Fruit fly (Drosophila melanogaster) whole organism, embryonic: Measurements from ENCODE around the gene Ubc7.

Experiments
- Abd-B ChIP-seq: fragments of 200-800 bp; sonication (Bioruptor generic); optimal IDR thresholded peaks from 2 replicates; lab custom pipeline; 2018; ENCODE audit warnings: missing biosample characterization, mild to moderate bottlenecking, missing genetic modification characterization, moderate library complexity
- Adf1 ChIP-seq: fragments of 200-800 bp; sonication (Bioruptor generic); IDR thresholded peaks from 2 replicates; pipeline ENCODE4 v1.3.6; 2022; ENCODE audit warnings: missing biosample characterization, missing genetic modification characterization
- Atf3 ChIP-seq: fragments of 200-800 bp; sonication (Bioruptor generic); optimal IDR thresholded peaks from 3 replicates; lab custom pipeline; 2016; ENCODE audit warnings: missing biosample characterization, missing genetic modification characterization
- B-H2 ChIP-seq: fragments of 200-800 bp; sonication (Bioruptor generic); optimal IDR thresholded peaks from 2 replicates; lab custom pipeline; 2018; ENCODE audit warnings: missing biosample characterization, mild to moderate bottlenecking, missing genetic modification characterization
- Blimp-1 ChIP-seq: fragments of 200-800 bp; sonication (Bioruptor generic); optimal IDR thresholded peaks from 3 replicates; lab custom pipeline; 2018; ENCODE audit warnings: missing biosample characterization, missing genetic modification characterization, mild to moderate bottlenecking, moderate library complexity, missing genetic modification reagents
- CG11085 ChIP-seq: fragments of 200-800 bp; sonication (Bioruptor generic); IDR thresholded peaks from 2 replicates; pipeline ENCODE4 v1.3.6; 2022; ENCODE audit warnings: missing biosample characterization, missing genetic modification characterization
- CG12391 ChIP-seq: fragments of 200-800 bp; sonication (Bioruptor generic); optimal IDR thresholded peaks from 3 replicates; lab custom pipeline; 2018; ENCODE audit warnings: missing biosample characterization, mild to moderate bottlenecking, missing genetic modification characterization, moderate library complexity
- CG15479 ChIP-seq: fragments of 200-800 bp; sonication (Bioruptor generic); optimal IDR thresholded peaks from 3 replicates; lab custom pipeline; 2019; ENCODE audit warnings: missing biosample characterization, mild to moderate bottlenecking, missing genetic modification characterization, moderate library complexity
- CG16779 ChIP-seq: fragments of 200-800 bp; sonication (Bioruptor generic); IDR thresholded peaks from 2 replicates; pipeline ENCODE4 v1.3.6; 2022; ENCODE audit warnings: missing biosample characterization, missing genetic modification characterization
- CG18476 ChIP-seq: fragments of 200-800 bp; sonication (Bioruptor generic); optimal IDR thresholded peaks from 2 replicates; lab custom pipeline; 2016; ENCODE audit warnings: missing biosample characterization, mild to moderate bottlenecking, missing genetic modification characterization
- CG18599 ChIP-seq: fragments of 200-800 bp; sonication (Bioruptor generic); optimal IDR thresholded peaks from 3 replicates; lab custom pipeline; 2017; ENCODE audit warnings: missing biosample characterization, missing genetic modification characterization, mild to moderate bottlenecking, moderate library complexity, missing genetic modification reagents
- CG2678 ChIP-seq: fragments of 200-800 bp; sonication (Bioruptor generic); optimal IDR thresholded peaks from 3 replicates; lab custom pipeline; 2019; ENCODE audit warnings: missing biosample characterization, mild to moderate bottlenecking, missing genetic modification characterization, moderate library complexity
- CG32772 ChIP-seq: fragments of 200-800 bp; sonication (Bioruptor generic); IDR thresholded peaks from 2 replicates; pipeline ENCODE4 v1.3.6; 2022; ENCODE audit warnings: missing biosample characterization, missing genetic modification characterization
- CG3281 ChIP-seq: fragments of 200-800 bp; sonication (Bioruptor generic); optimal IDR thresholded peaks from 3 replicates; lab custom pipeline; 2017; ENCODE audit warnings: missing biosample characterization, mild to moderate bottlenecking, missing genetic modification characterization
- CG33557 ChIP-seq: fragments of 200-800 bp; sonication (Bioruptor generic); optimal IDR thresholded peaks from 2 replicates; lab custom pipeline; 2019; ENCODE audit warnings: missing biosample characterization, mild to moderate bottlenecking, missing genetic modification characterization, moderate library complexity
- CG3847 ChIP-seq: fragments of 200-800 bp; sonication (Bioruptor generic); IDR thresholded peaks from 2 replicates; pipeline ENCODE4 v1.3.6; 2022; ENCODE audit warnings: missing biosample characterization, missing genetic modification characterization
- CG4360 ChIP-seq: fragments of 200-800 bp; sonication (Bioruptor generic); IDR thresholded peaks from 2 replicates; pipeline ENCODE4 v1.3.6; 2022; ENCODE audit warnings: missing biosample characterization, missing genetic modification characterization
- CG6683 ChIP-seq: fragments of 200-800 bp; sonication (Bioruptor generic); optimal IDR thresholded peaks from 2 replicates; lab custom pipeline; 2017; ENCODE audit warnings: missing biosample characterization, mild to moderate bottlenecking, missing genetic modification characterization, missing genetic modification reagents
- CG7839 ChIP-seq: fragments of 200-800 bp; sonication (Bioruptor generic); optimal IDR thresholded peaks from 3 replicates; lab custom pipeline; 2018; ENCODE audit warnings: missing biosample characterization, mild to moderate bottlenecking, missing genetic modification characterization, moderate library complexity
- CG9876 ChIP-seq: fragments of 200-800 bp; sonication (Bioruptor generic); optimal IDR thresholded peaks from 2 replicates; lab custom pipeline; 2016; ENCODE audit warnings: missing biosample characterization, missing genetic modification characterization
- Dbx ChIP-seq: fragments of 200-800 bp; sonication (Bioruptor generic); IDR thresholded peaks from 3 replicates; pipeline ENCODE4 v1.3.6; 2022; ENCODE audit warnings: missing biosample characterization, missing genetic modification characterization
- Dek ChIP-seq: fragments of 200-800 bp; sonication (Bioruptor generic); optimal IDR thresholded peaks from 3 replicates; lab custom pipeline; 2019; ENCODE audit warnings: missing biosample characterization, mild to moderate bottlenecking, missing genetic modification characterization, moderate library complexity
- E2f1 ChIP-seq: fragments of 200-800 bp; sonication (Bioruptor generic); IDR thresholded peaks from 2 replicates; pipeline ENCODE4 v1.3.6; 2022; ENCODE audit warnings: missing biosample characterization, missing genetic modification characterization
- Hand ChIP-seq: fragments of 200-800 bp; sonication (Bioruptor generic); optimal IDR thresholded peaks from 2 replicates; lab custom pipeline; 2017; ENCODE audit warnings: mild to moderate bottlenecking, missing biosample characterization, missing genetic modification reagents, missing genetic modification characterization
- Hmr ChIP-seq: fragments of 200-800 bp; sonication (Bioruptor generic); optimal IDR thresholded peaks from 3 replicates; lab custom pipeline; 2017; ENCODE audit warnings: mild to moderate bottlenecking, missing biosample characterization, missing genetic modification reagents, missing genetic modification characterization
- Hr39 ChIP-seq: fragments of >200 bp; optimal IDR thresholded peaks from 2 replicates; lab custom pipeline; 2017
- Hr51 ChIP-seq, 2 experiments: fragments of 200-800 bp; sonication (Bioruptor generic); optimal IDR thresholded peaks; 2 replicates in 1 of 2; 3 replicates in 1 of 2; lab custom pipeline; 2016 to 2018; ENCODE audit warnings: missing biosample characterization in 2 of 2, missing genetic modification characterization in 2 of 2, mild to moderate bottlenecking in 1 of 2, moderate library complexity in 1 of 2
- Lhr ChIP-seq: fragments of 200-800 bp; sonication (Bioruptor generic); optimal IDR thresholded peaks from 3 replicates; lab custom pipeline; 2017; ENCODE audit warnings: mild to moderate bottlenecking, missing biosample characterization, missing genetic modification reagents, missing genetic modification characterization
- MESR4 ChIP-seq: fragments of 200-800 bp; sonication (Bioruptor generic); optimal IDR thresholded peaks from 2 replicates; lab custom pipeline; 2018; ENCODE audit warnings: missing biosample characterization, mild to moderate bottlenecking, missing genetic modification characterization, moderate library complexity
- Mad ChIP-seq: fragments of 200-800 bp; sonication (Bioruptor generic); optimal IDR thresholded peaks from 2 replicates; lab custom pipeline; 2016; ENCODE audit warnings: missing biosample characterization, missing genetic modification characterization
- Med ChIP-seq: fragments of 200-800 bp; sonication (Bioruptor generic); peaks from one replicate; lab custom pipeline; 2016; ENCODE audit warnings: missing biosample characterization, missing genetic modification characterization, mild to moderate bottlenecking, inconsistent platforms, moderate library complexity
- Oli ChIP-seq: fragments of 200-800 bp; sonication (Bioruptor generic); optimal IDR thresholded peaks from 2 replicates; lab custom pipeline; 2018; ENCODE audit warnings: missing biosample characterization, mild to moderate bottlenecking, missing genetic modification characterization, moderate library complexity
- Scr ChIP-seq: fragments of 200-800 bp; sonication (Bioruptor generic); IDR thresholded peaks from 2 replicates; pipeline ENCODE4 v1.3.6; 2022; ENCODE audit warnings: missing biosample characterization, missing genetic modification characterization; ENCODE audit not compliant: partially characterized antibody
- Sin3A ChIP-seq: fragments of >200 bp; optimal IDR thresholded peaks from 2 replicates; lab custom pipeline; 2018
- Six4 ChIP-seq: fragments of 200-800 bp; sonication (Bioruptor generic); optimal IDR thresholded peaks from 2 replicates; lab custom pipeline; 2016; ENCODE audit warnings: missing biosample characterization, missing genetic modification characterization
- Ssrp ChIP-seq: fragments of 200-800 bp; sonication (Bioruptor generic); optimal IDR thresholded peaks from 2 replicates; lab custom pipeline; 2018; ENCODE audit warnings: missing biosample characterization, mild to moderate bottlenecking, missing genetic modification characterization, moderate library complexity
- bcd ChIP-seq: fragments of 200-800 bp; sonication (Bioruptor generic); optimal IDR thresholded peaks from 2 replicates; lab custom pipeline; 2017; ENCODE audit warnings: missing biosample characterization, mild to moderate bottlenecking, missing genetic modification characterization
- bigmax ChIP-seq: fragments of 200-800 bp; sonication (Bioruptor generic); optimal IDR thresholded peaks from 2 replicates; lab custom pipeline; 2018; ENCODE audit warnings: missing biosample characterization, mild to moderate bottlenecking, missing genetic modification characterization
- bowl ChIP-seq: fragments of 200-800 bp; sonication (Bioruptor generic); IDR thresholded peaks from 2 replicates; pipeline ENCODE4 v1.3.6; 2022; ENCODE audit warnings: missing biosample characterization, missing genetic modification characterization
- cg ChIP-seq: fragments of 200-800 bp; sonication (Bioruptor generic); optimal IDR thresholded peaks from 3 replicates; lab custom pipeline; 2019; ENCODE audit warnings: missing biosample characterization, mild to moderate bottlenecking, missing genetic modification characterization, moderate library complexity
- chinmo ChIP-seq: fragments of 200-800 bp; sonication (Bioruptor generic); IDR thresholded peaks from 4 replicates; pipeline ENCODE4 v1.3.6; 2022; ENCODE audit warnings: missing biosample characterization, missing genetic modification characterization; ENCODE audit not compliant: partially characterized antibody
- chn ChIP-seq: fragments of 200-800 bp; sonication (Bioruptor generic); optimal IDR thresholded peaks from 2 replicates; lab custom pipeline; 2016; ENCODE audit warnings: missing biosample characterization, missing genetic modification characterization
- dati ChIP-seq: fragments of 200-800 bp; sonication (Bioruptor generic); IDR thresholded peaks from 2 replicates; pipeline ENCODE4 v1.3.6; 2022; ENCODE audit warnings: missing biosample characterization, missing genetic modification characterization
- jigr1 ChIP-seq: fragments of 200-800 bp; sonication (Bioruptor generic); IDR thresholded peaks from 3 replicates; pipeline ENCODE4 v1.3.6; 2022; ENCODE audit warnings: missing biosample characterization, missing genetic modification characterization
- psq ChIP-seq: fragments of 200-800 bp; sonication (Bioruptor generic); optimal IDR thresholded peaks from 2 replicates; lab custom pipeline; 2017; ENCODE audit warnings: missing biosample characterization, missing genetic modification characterization
- scrt ChIP-seq: fragments of 200-800 bp; sonication (Bioruptor generic); optimal IDR thresholded peaks from 2 replicates; lab custom pipeline; 2018; ENCODE audit warnings: missing biosample characterization, mild to moderate bottlenecking, missing genetic modification characterization, moderate library complexity
- sens ChIP-seq: fragments of 200-800 bp; sonication (Bioruptor generic); peaks from one replicate; lab custom pipeline; 2016; ENCODE audit warnings: missing biosample characterization, missing genetic modification characterization
- wor ChIP-seq: fragments of 200-800 bp; sonication (Bioruptor generic); IDR thresholded peaks from 2 replicates; pipeline ENCODE4 v1.3.6; 2022; ENCODE audit warnings: missing biosample characterization, missing genetic modification characterization
- zen2 ChIP-seq: fragments of 200-800 bp; sonication (Bioruptor generic); IDR thresholded peaks from 3 replicates; pipeline ENCODE4 v1.3.6; 2022; ENCODE audit warnings: missing biosample characterization, missing genetic modification characterization; ENCODE audit not compliant: partially characterized antibody

Gene Ubc7

DNA sequence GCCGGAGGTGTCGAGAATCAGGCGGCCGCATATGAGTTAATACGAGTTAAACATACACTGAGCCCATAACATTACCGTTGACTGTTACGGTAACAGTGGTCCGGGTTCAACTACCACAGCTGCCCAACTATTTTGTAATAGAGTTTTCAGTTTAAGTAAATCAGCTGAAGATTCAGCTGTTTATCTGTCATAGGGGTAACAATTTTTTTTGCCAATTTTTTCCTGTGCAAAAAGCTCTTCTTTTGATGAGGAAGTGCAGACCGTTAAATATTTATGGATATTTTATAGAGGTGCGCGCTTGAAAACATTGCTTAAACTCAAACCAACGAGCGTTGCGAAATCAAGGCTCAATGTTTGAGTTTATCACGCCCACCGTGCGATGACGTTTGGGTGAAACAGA, 11.8 kb upstream of the Ubc7 start (continued):
- TF ChIP-seq CG2678 (tag; lab: Kevin White, UChicago) (peak; percentile 48), CG18599 (GFP tag; lab: Kevin White, UChicago) (peak; percentile 57), wor (no peak), bcd (GFP tag; lab: Kevin White, UChicago) (peak; percentile 4), psq (GFP tag; lab: Kevin White, UChicago) (no peak), Hr39 (lab: Kevin White, UChicago) (no peak), CG7839 (tag; lab: Kevin White, UChicago) (peak; percentile 10), CG6683 (GFP tag; lab: Kevin White, UChicago) (no peak), CG3281 (GFP tag; lab: Kevin White, UChicago) (peak; percentile 8), CG9876 (GFP tag; lab: Kevin White, UChicago) (no peak), Abd-B (GFP tag; lab: Kevin White, UChicago) (no peak), sens (peak; percentile 64), Hand (peak; percentile 22)

DNA sequence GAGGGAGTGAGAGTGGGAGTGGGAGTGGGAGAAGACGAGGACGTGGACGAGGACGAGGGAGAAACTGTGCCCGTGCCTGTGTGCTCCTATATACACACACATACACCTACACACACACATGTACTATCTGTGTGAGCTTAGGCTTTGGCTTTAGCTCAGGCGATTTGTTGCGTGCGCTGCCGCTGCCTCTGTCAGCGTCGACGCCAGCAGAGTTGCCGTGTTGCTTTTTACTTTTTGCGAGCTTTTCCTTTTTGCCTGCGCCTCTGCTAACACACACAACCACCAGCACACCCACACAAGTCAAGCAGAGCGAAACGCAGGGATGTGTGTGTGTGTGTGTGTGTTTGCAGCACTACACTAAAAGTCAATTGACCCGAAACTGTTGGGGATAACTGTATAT, 11.3 kb upstream of the Ubc7 start:
- TF ChIP-seq Med (GFP tag; lab: Kevin White, UChicago) (peak; percentile 41), Atf3 (no peak), Lhr (GFP tag; lab: Kevin White, UChicago) (no peak), Blimp-1 (GFP tag; lab: Kevin White, UChicago) (no peak), cg (peak; percentile 19), dati (GFP tag; lab: Robert Waterston, UW) (no peak), scrt (GFP tag; lab: Kevin White, UChicago) (peak; percentile 17), CG18476 (GFP tag; lab: Kevin White, UChicago) (no peak), Adf1 (GFP tag; lab: Robert Waterston, UW) (peak; percentile 93), Mad (GFP tag; lab: Kevin White, UChicago) (no peak), chinmo (GFP tag; lab: Robert Waterston, UW) (0 out of 4 replicates have a peak, but pooled peaks have one; percentile 13), Hmr (GFP tag; lab: Kevin White, UChicago) (no peak), jigr1 (GFP tag; lab: Robert Waterston, UW) (no peak), CG3847 (GFP tag; lab: Robert Waterston, UW) (no peak), CG4360 (GFP tag; lab: Robert Waterston, UW) (no peak), CG32772 (GFP tag; lab: Robert Waterston, UW) (no peak), Dbx (no peak), E2f1 (GFP tag; lab: Robert Waterston, UW) (no peak), zen2 (no peak)

DNA sequence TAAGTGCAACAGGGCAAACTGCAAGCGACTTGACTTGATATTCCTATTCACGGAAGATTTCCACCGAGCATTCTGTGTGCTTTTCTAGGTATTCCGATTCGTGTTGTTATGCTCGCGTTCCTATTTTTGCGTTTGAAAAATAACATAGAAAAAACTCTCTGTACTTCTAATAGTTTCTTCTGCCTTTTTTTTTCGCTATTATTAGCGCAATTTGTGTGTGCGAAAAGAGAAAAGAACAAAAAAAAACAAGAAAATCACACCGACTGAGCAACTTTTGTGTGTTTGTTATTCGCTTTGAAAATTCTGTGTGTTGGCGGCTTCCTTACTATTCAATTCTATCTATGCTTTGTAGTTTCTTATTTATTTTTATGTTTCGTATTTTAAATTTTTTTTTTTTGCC, 9.7 kb upstream of the Ubc7 start:
- TF ChIP-seq Ssrp (no peak), CG3847 (GFP tag; lab: Robert Waterston, UW) (no peak), Hr51 (GFP tag; optimal IDR thresholded peaks at IDR 0.05; lab: Kevin White, UChicago) (no peak), Atf3 (no peak), Scr (GFP tag; lab: Robert Waterston, UW) (no peak), CG33557 (no peak)

- TF ChIP-seq Oli (peak; percentile 35), MESR4 (no peak), CG15479 (GFP tag; lab: Kevin White, UChicago) (no peak), chn (no peak), CG16779 (GFP tag; lab: Robert Waterston, UW) (no peak), Six4 (GFP tag; lab: Kevin White, UChicago) (no peak), Sin3A (lab: Kevin White, UChicago) (no peak), CG12391 (no peak), bigmax (GFP tag; lab: Kevin White, UChicago) (no peak), B-H2 (GFP tag; lab: Kevin White, UChicago) (no peak), Dek (tag; lab: Kevin White, UChicago) (peak; percentile 5), CG3281 (GFP tag; lab: Kevin White, UChicago) (peak; percentile 32), CG11085 (GFP tag; lab: Robert Waterston, UW) (no peak), bowl (GFP tag; lab: Robert Waterston, UW) (no peak)
Measured at dm6 chrX:16585569-16585968, 7.9 kb upstream of the Ubc7 start.
